Worm (Caenorhabditis elegans): ENCODE data around the gene srd-32.

DNA sequence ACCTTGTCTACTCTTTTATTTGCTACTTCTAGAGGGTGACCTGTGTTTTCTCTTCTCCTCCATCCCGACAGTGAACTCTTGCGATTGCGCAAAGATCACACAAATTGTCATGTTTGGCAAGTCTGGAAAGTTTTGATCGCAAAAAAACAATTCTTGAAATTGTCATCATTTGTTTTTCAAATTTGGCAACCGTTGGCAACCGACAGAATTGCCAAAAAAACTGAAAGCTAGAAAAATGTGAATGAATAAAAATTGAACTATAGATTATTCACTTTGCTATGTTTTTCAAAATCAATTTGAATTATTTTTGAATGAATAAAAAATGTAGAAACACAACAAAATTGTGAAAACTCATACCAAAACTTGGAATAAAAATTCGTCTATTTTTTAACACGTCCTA lies 29.5 kb downstream of the srd-32 start, which contains the start of gene ugt-11:
- TF ChIP-seq lir-3 (tag; optimal IDR thresholded peaks at IDR 0.05) (no peak), ztf-11 (tag; optimal IDR thresholded peaks at IDR 0.05) (no peak), egl-43 (GFP tag; IDR thresholded peaks at IDR 0.05) (no peak), lsy-2 (tag; optimal IDR thresholded peaks at IDR 0.05) (no peak), nhr-28 (tag; optimal IDR thresholded peaks at IDR 0.05) (no peak), nhr-76 (tag; optimal IDR thresholded peaks at IDR 0.05) (no peak), nhr-10 (tag; optimal IDR thresholded peaks at IDR 0.05) (no peak), nhr-25 (tag; optimal IDR thresholded peaks at IDR 0.05; ENCODE audit: borderline replicate concordance, insufficient read depth) (no peak), nhr-11 (tag; optimal IDR thresholded peaks at IDR 0.05) (no peak), zag-1 (tag; optimal IDR thresholded peaks at IDR 0.05) (no peak), unc-130 (GFP tag; optimal IDR thresholded peaks at IDR 0.05) (no peak), ceh-20 (GFP tag; IDR thresholded peaks at IDR 0.05) (no peak), D1046.2 (GFP tag; IDR thresholded peaks at IDR 0.05) (no peak), tra-1 (GFP tag; IDR thresholded peaks at IDR 0.05) (no peak)
